Fruit fly (Drosophila melanogaster) whole organism, embryonic: Measurements from ENCODE around the gene CG12784.

Source experiments
- Ada2b ChIP-seq: fragments of 200-800 bp; sonication (Bioruptor generic); IDR thresholded peaks from 2 replicates; pipeline ENCODE4 v1.3.6; 2022; ENCODE audit warnings: missing biosample characterization, missing genetic modification characterization
- Asciz ChIP-seq: fragments of 200-800 bp; sonication (Bioruptor generic); optimal IDR thresholded peaks from 2 replicates; lab custom pipeline; 2017; ENCODE audit warnings: missing biosample characterization, mild to moderate bottlenecking, missing genetic modification characterization, missing genetic modification reagents
- Atf-2 ChIP-seq: fragments of 200-800 bp; sonication (Bioruptor generic); optimal IDR thresholded peaks from 2 replicates; lab custom pipeline; 2016; ENCODE audit warnings: missing biosample characterization, missing genetic modification characterization
- Awh ChIP-seq: fragments of 200-800 bp; sonication (Bioruptor generic); IDR thresholded peaks from 2 replicates; pipeline ENCODE4, ENCODE4 v1.3.6; 2022; ENCODE audit warnings: missing biosample characterization, missing genetic modification characterization
- Bteb2 ChIP-seq: fragments of 200-800 bp; sonication (Bioruptor generic); optimal IDR thresholded peaks from 2 replicates; lab custom pipeline; 2016; ENCODE audit warnings: missing biosample characterization, missing genetic modification characterization
- CG10147 ChIP-seq: fragments of 200-800 bp; sonication (Bioruptor generic); optimal IDR thresholded peaks from 2 replicates; lab custom pipeline; 2019; ENCODE audit warnings: missing biosample characterization, mild to moderate bottlenecking, missing genetic modification characterization, moderate library complexity
- CG12155 ChIP-seq: fragments of 200-800 bp; sonication (Bioruptor generic); optimal IDR thresholded peaks from 3 replicates; lab custom pipeline; 2016; ENCODE audit warnings: missing biosample characterization, missing genetic modification characterization
- CG13894 ChIP-seq: fragments of 200-800 bp; sonication (Bioruptor generic); optimal IDR thresholded peaks from 3 replicates; lab custom pipeline; 2018; ENCODE audit warnings: missing biosample characterization, mild to moderate bottlenecking, missing genetic modification characterization, moderate library complexity
- CG15514 ChIP-seq: fragments of 200-800 bp; sonication (Bioruptor generic); optimal IDR thresholded peaks from 3 replicates; lab custom pipeline; 2017; ENCODE audit warnings: missing biosample characterization, missing genetic modification characterization, mild to moderate bottlenecking, moderate library complexity, missing genetic modification reagents
- CG16863 ChIP-seq: fragments of 200-800 bp; sonication (Bioruptor generic); optimal IDR thresholded peaks from 3 replicates; lab custom pipeline; 2016; ENCODE audit warnings: missing biosample characterization, missing genetic modification characterization
- CG17359 ChIP-seq: fragments of 200-800 bp; sonication (Bioruptor generic); optimal IDR thresholded peaks from 3 replicates; lab custom pipeline; 2018; ENCODE audit warnings: missing biosample characterization, mild to moderate bottlenecking, missing genetic modification characterization, moderate library complexity
- CG18011 ChIP-seq: fragments of 200-800 bp; sonication (Bioruptor generic); optimal IDR thresholded peaks from 2 replicates; lab custom pipeline; 2017; ENCODE audit warnings: missing biosample characterization, missing genetic modification characterization, mild to moderate bottlenecking, moderate library complexity, missing genotype
- CG18764 ChIP-seq: fragments of 200-800 bp; sonication (Bioruptor generic); optimal IDR thresholded peaks from 3 replicates; lab custom pipeline; 2016; ENCODE audit warnings: missing biosample characterization, missing genetic modification characterization
- CG3847 ChIP-seq: fragments of 200-800 bp; sonication (Bioruptor generic); IDR thresholded peaks from 2 replicates; pipeline ENCODE4 v1.3.6; 2022; ENCODE audit warnings: missing biosample characterization, missing genetic modification characterization
- CG4404 ChIP-seq: fragments of 200-800 bp; sonication (Bioruptor generic); IDR thresholded peaks from 2 replicates; pipeline ENCODE4 v1.3.6; 2022; ENCODE audit warnings: missing biosample characterization, missing genetic modification characterization
- CG7271 ChIP-seq: fragments of 200-800 bp; sonication (Bioruptor generic); optimal IDR thresholded peaks from 2 replicates; lab custom pipeline; 2018; ENCODE audit warnings: missing biosample characterization, mild to moderate bottlenecking, missing genetic modification characterization, moderate library complexity
- CG7839 ChIP-seq: fragments of 200-800 bp; sonication (Bioruptor generic); optimal IDR thresholded peaks from 3 replicates; lab custom pipeline; 2018; ENCODE audit warnings: missing biosample characterization, mild to moderate bottlenecking, missing genetic modification characterization, moderate library complexity
- CG8388 ChIP-seq: fragments of 200-800 bp; sonication (Bioruptor generic); optimal IDR thresholded peaks from 2 replicates; lab custom pipeline; 2019; ENCODE audit warnings: missing biosample characterization, mild to moderate bottlenecking, missing genetic modification characterization, moderate library complexity
- Dll ChIP-seq: fragments of 200-800 bp; sonication (Bioruptor generic); IDR thresholded peaks from 4 replicates; pipeline ENCODE4 v1.3.6; 2022; ENCODE audit warnings: missing biosample characterization, missing genetic modification characterization; ENCODE audit not compliant: partially characterized antibody
- Doc2 ChIP-seq: fragments of 200-800 bp; sonication (Bioruptor generic); IDR thresholded peaks from 2 replicates; pipeline ENCODE4 v1.3.6; 2022; ENCODE audit warnings: missing biosample characterization, missing genetic modification characterization
- H2.0 ChIP-seq: fragments of 200-800 bp; sonication (Bioruptor generic); IDR thresholded peaks from 2 replicates; pipeline ENCODE4 v1.3.6; 2022; ENCODE audit warnings: missing biosample characterization, missing genetic modification characterization
- NFAT ChIP-seq: fragments of 200-800 bp; sonication (Bioruptor generic); IDR thresholded peaks from 2 replicates; pipeline ENCODE4 v1.3.6; 2022; ENCODE audit warnings: missing biosample characterization, missing genetic modification characterization
- PHDP ChIP-seq: fragments of 200-800 bp; sonication (Bioruptor generic); optimal IDR thresholded peaks from 3 replicates; lab custom pipeline; 2018; ENCODE audit warnings: missing biosample characterization, mild to moderate bottlenecking, missing genetic modification characterization, moderate library complexity
- Stat92E ChIP-seq, 3 experiments: fragments of >200 bp in 2 of 3; fragments of 200-800 bp in 1 of 3; sonication (Bioruptor generic) in 1 of 3; optimal IDR thresholded peaks; 2 replicates each; lab custom pipeline; 2017 to 2019; ENCODE audit warnings: missing biosample characterization in 3 of 3, missing genetic modification characterization in 3 of 3, mild to moderate bottlenecking in 1 of 3, moderate library complexity in 1 of 3
- abd-A ChIP-seq: fragments of 200-800 bp; sonication (Bioruptor generic); optimal IDR thresholded peaks from 3 replicates; lab custom pipeline; 2019; ENCODE audit warnings: missing biosample characterization, mild to moderate bottlenecking, missing genetic modification characterization, moderate library complexity
- bbx ChIP-seq: fragments of 200-800 bp; sonication (Bioruptor generic); IDR thresholded peaks from 2 replicates; pipeline ENCODE4 v1.3.6; 2022; ENCODE audit warnings: missing biosample characterization, missing genetic modification characterization; ENCODE audit not compliant: partially characterized antibody
- bsh ChIP-seq, 2 experiments: fragments of 200-800 bp; sonication (Bioruptor generic); optimal IDR thresholded peaks; 2 replicates each; lab custom pipeline; 2017 to 2018; ENCODE audit warnings: mild to moderate bottlenecking in 2 of 2, missing biosample characterization in 2 of 2, missing genetic modification characterization in 2 of 2, moderate library complexity in 1 of 2
- chinmo ChIP-seq: fragments of 200-800 bp; sonication (Bioruptor generic); IDR thresholded peaks from 4 replicates; pipeline ENCODE4 v1.3.6; 2022; ENCODE audit warnings: missing biosample characterization, missing genetic modification characterization; ENCODE audit not compliant: partially characterized antibody
- chn ChIP-seq: fragments of 200-800 bp; sonication (Bioruptor generic); optimal IDR thresholded peaks from 2 replicates; lab custom pipeline; 2016; ENCODE audit warnings: missing biosample characterization, missing genetic modification characterization
- da ChIP-seq: fragments of 200-800 bp; sonication (Bioruptor generic); optimal IDR thresholded peaks from 2 replicates; lab custom pipeline; 2016; ENCODE audit warnings: missing biosample characterization, missing genetic modification characterization
- dmrt99B ChIP-seq: fragments of 200-800 bp; sonication (Bioruptor generic); optimal IDR thresholded peaks from 2 replicates; lab custom pipeline; 2018; ENCODE audit warnings: missing biosample characterization, mild to moderate bottlenecking, missing genetic modification characterization, moderate library complexity
- dpn ChIP-seq, 2 experiments: fragments of 200-800 bp; sonication (Bioruptor generic); optimal IDR thresholded peaks; 3 replicates each; lab custom pipeline; 2016; ENCODE audit warnings: missing biosample characterization in 2 of 2, missing genetic modification characterization in 2 of 2
- fu2 ChIP-seq: fragments of 200-800 bp; sonication (Bioruptor generic); optimal IDR thresholded peaks from 2 replicates; lab custom pipeline; 2016; ENCODE audit warnings: missing biosample characterization, missing genetic modification characterization
- ind ChIP-seq: fragments of 200-800 bp; sonication (Bioruptor generic); optimal IDR thresholded peaks from 3 replicates; lab custom pipeline; 2016; ENCODE audit warnings: missing biosample characterization, missing genetic modification characterization
- lov ChIP-seq, 2 experiments: fragments of 200-800 bp in 1 of 2; fragments of >200 bp in 1 of 2; sonication (Bioruptor generic) in 1 of 2; IDR thresholded peaks in 1 of 2; optimal IDR thresholded peaks in 1 of 2; 2 replicates in 1 of 2; 3 replicates in 1 of 2; pipeline versions ENCODE4 v1.3.6 to Lab custom; 2017 to 2022; ENCODE audit warnings: missing biosample characterization in 1 of 2, missing genetic modification characterization in 1 of 2
- nom ChIP-seq: fragments of 200-800 bp; sonication (Bioruptor generic); optimal IDR thresholded peaks from 2 replicates; lab custom pipeline; 2017; ENCODE audit warnings: missing biosample characterization, missing genetic modification characterization, mild to moderate bottlenecking, moderate library complexity, missing genetic modification reagents
- onecut ChIP-seq: fragments of 200-800 bp; sonication (Bioruptor generic); IDR thresholded peaks from 2 replicates; pipeline ENCODE4 v1.3.6; 2022; ENCODE audit warnings: missing biosample characterization, missing genetic modification characterization
- pb ChIP-seq: fragments of 200-800 bp; sonication (Bioruptor generic); optimal IDR thresholded peaks from 3 replicates; lab custom pipeline; 2016; ENCODE audit warnings: missing biosample characterization, missing genetic modification characterization
- pnt ChIP-seq: fragments of 200-800 bp; sonication (Bioruptor generic); optimal IDR thresholded peaks from 3 replicates; lab custom pipeline; 2016; ENCODE audit warnings: missing biosample characterization, missing genetic modification characterization
- pros ChIP-seq: fragments of 200-800 bp; sonication (Bioruptor generic); optimal IDR thresholded peaks from 3 replicates; lab custom pipeline; 2019; ENCODE audit warnings: missing biosample characterization, mild to moderate bottlenecking, missing genetic modification characterization, moderate library complexity
- sd ChIP-seq: fragments of 200-800 bp; sonication (Bioruptor generic); optimal IDR thresholded peaks from 3 replicates; lab custom pipeline; 2018; ENCODE audit warnings: missing biosample characterization, mild to moderate bottlenecking, missing genetic modification characterization, moderate library complexity
- sr ChIP-seq: fragments of 200-800 bp; sonication (Bioruptor generic); IDR thresholded peaks from 3 replicates; pipeline ENCODE4 v1.3.6; 2022; ENCODE audit warnings: missing biosample characterization, missing genetic modification characterization
- tin ChIP-seq: fragments of 200-800 bp; sonication (Bioruptor generic); optimal IDR thresholded peaks from 3 replicates; lab custom pipeline; 2016; ENCODE audit warnings: missing biosample characterization, missing genetic modification characterization
- tio ChIP-seq: fragments of 200-800 bp; sonication (Bioruptor generic); optimal IDR thresholded peaks from 2 replicates; lab custom pipeline; 2017; ENCODE audit warnings: missing biosample characterization, missing genetic modification characterization, inconsistent platforms
- twi ChIP-seq: fragments of 200-800 bp; optimal IDR thresholded peaks from 2 replicates; lab custom pipeline; 2019; ENCODE audit warnings: missing biosample characterization, mild to moderate bottlenecking, missing genetic modification characterization, moderate library complexity
- wdn ChIP-seq: fragments of 200-800 bp; sonication (Bioruptor generic); IDR thresholded peaks from 2 replicates; pipeline ENCODE4 v1.3.6; 2022; ENCODE audit warnings: missing biosample characterization, missing genetic modification characterization
- z ChIP-seq: fragments of 200-800 bp; sonication (Bioruptor generic); IDR thresholded peaks from 3 replicates; pipeline ENCODE4 v1.3.6; 2022; ENCODE audit warnings: missing biosample characterization, missing genetic modification characterization

Gene CG12784

DNA sequence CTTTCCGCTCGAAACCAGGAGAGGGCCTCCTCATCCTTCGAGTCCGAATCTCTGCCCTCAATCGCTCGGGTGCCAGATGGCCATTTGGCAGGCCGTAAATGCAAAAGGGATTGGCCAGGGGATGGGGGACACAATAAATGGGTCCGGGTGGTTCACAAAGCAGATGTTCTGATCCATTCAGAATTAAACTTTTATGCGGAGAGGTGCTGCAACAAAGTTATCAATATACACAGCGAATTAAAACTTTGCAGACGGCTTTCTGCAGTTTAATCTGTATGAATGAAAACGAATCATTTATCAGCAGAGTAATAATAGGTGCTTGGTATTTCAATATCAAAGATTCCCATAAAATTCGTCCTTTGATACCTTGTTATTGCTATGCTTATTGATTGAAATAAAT lies 44.4 kb downstream of the CG12784 start:
- TF ChIP-seq H2.0 (GFP tag; lab: Robert Waterston, UW) (no peak), CG4404 (GFP tag; lab: Robert Waterston, UW) (no peak), chinmo (no peak), abd-A (peak; percentile 32), Asciz (GFP tag; lab: Kevin White, UChicago) (no peak), pnt (GFP tag; lab: Kevin White, UChicago) (no peak), CG18011 (GFP tag; lab: Kevin White, UChicago) (no peak), Bteb2 (GFP tag; lab: Kevin White, UChicago) (no peak)

DNA sequence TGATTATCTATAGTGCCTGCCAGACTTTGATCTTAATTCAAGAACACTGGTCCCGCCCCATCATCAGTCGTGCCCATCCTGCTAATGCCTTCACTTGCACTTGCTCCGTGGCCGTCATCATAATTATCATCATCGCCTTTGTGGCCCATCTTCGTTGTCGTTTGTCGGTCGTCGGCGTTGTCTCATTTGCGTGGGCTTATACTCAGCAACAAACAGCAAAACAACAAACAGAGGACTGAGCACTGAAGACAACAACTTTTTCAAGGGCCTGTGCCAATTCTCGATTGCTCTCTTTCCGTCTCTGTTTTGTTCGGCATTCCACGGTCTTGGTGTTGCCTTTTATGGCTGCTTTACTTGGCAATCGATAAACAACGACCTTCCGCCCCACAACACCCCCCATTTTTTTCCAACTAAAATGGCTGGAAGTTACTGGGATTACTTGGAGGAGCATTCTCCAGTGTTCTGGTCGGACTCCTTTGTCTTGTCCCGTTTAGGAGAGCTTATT lies 45.0 kb downstream of the CG12784 start:
- TF ChIP-seq CG8388 (no peak), CG15514 (GFP tag; lab: Kevin White, UChicago) (no peak), bbx (GFP tag; lab: Robert Waterston, UW) (no peak), CG3847 (GFP tag; lab: Robert Waterston, UW) (no peak), sd (peak; percentile 41), wdn (GFP tag; lab: Robert Waterston, UW) (no peak), CG16863 (GFP tag; lab: Kevin White, UChicago) (no peak), pb (GFP tag; lab: Kevin White, UChicago) (no peak), tio (GFP tag; lab: Kevin White, UChicago) (no peak), bsh (GFP tag; optimal IDR thresholded peaks at IDR 0.05; lab: Kevin White, UChicago) (peak in 1 of 2 experiments; percentile 48), z (GFP tag; lab: Robert Waterston, UW) (no peak), PHDP (tag; lab: Kevin White, UChicago) (no peak), CG7271 (tag; lab: Kevin White, UChicago) (no peak), Stat92E (GFP tag; optimal IDR thresholded peaks at IDR 0.05; lab: Kevin White, UChicago) (no peak), onecut (GFP tag; lab: Robert Waterston, UW) (peak; percentile 44), sr (GFP tag; lab: Robert Waterston, UW) (peak; percentile 67; the same call in 2 of the 3 replicates), ind (GFP tag; lab: Kevin White, UChicago) (no peak)

DNA sequence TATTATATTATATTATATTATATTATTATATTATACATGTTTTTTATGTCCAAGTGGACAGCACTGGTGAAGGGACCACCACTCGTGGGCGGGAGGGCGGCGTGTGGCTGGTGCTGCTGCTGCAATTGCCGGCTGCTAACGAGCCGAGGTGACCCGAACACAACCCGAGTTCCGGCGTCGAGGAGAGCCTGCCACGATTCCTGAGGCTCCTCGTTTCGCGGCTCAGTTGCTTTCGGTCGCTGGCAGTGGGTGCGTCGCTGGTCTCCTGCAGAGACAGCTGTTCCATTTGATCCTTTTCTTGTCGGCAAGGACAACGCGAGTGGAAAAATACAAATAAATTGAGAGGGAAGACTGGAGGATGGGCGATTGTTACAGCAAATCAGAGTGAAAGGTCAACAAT lies 47.5 kb downstream of the CG12784 start:
- TF ChIP-seq CG10147 (no peak), pros (GFP tag; lab: Kevin White, UChicago) (no peak), nom (GFP tag; lab: Kevin White, UChicago) (peak; percentile 47), da (no peak), CG18764 (GFP tag; lab: Kevin White, UChicago) (no peak), Atf-2 (GFP tag; lab: Kevin White, UChicago) (no peak), twi (no peak), CG12155 (GFP tag; lab: Kevin White, UChicago) (no peak), NFAT (no peak), Doc2 (GFP tag; lab: Robert Waterston, UW) (no peak), chinmo (0 out of 4 replicates have a peak, but pooled peaks have one; percentile 22), dmrt99B (tag; lab: Kevin White, UChicago) (no peak), dpn (GFP tag; optimal IDR thresholded peaks at IDR 0.05; lab: Kevin White, UChicago) (no peak), Dll (no peak), Ada2b (no peak), CG7839 (tag; lab: Kevin White, UChicago) (no peak), fu2 (GFP tag; lab: Kevin White, UChicago) (no peak), tin (GFP tag; lab: Kevin White, UChicago) (no peak), lov (optimal IDR thresholded peaks at IDR 0.05; lab: Kevin White, UChicago) (no peak), lov (GFP tag; IDR thresholded peaks at IDR 0.05; lab: Robert Waterston, UW) (0 out of 3 replicates have a peak, but pooled peaks have one; percentile 38), chn (GFP tag; lab: Kevin White, UChicago) (no peak), CG17359 (tag; lab: Kevin White, UChicago) (no peak), Awh (no peak), CG13894 (tag; lab: Kevin White, UChicago) (peak; percentile 11)
